Fruit fly (Drosophila melanogaster): Measurements from ENCODE around the gene eIF4G1.

dm6 chr4:909134-909533 lies 21.4 kb downstream of the eIF4G1 start:
- TF ChIP-seq CG7045 (GFP tag; optimal IDR thresholded peaks at IDR 0.05) (no peak), Clk (GFP tag; optimal IDR thresholded peaks at IDR 0.05) (no peak), cnc (optimal IDR thresholded peaks at IDR 0.05) (no peak), CG12768 (GFP tag; optimal IDR thresholded peaks at IDR 0.05) (no peak), CG5204 (GFP tag; optimal IDR thresholded peaks at IDR 0.05) (no peak), tj (GFP tag; optimal IDR thresholded peaks at IDR 0.05) (no peak)
